Worm (Caenorhabditis elegans) whole organism, young adult: ENCODE results near the gene sqst-3.

Source experiments
- hmg-1.2 ChIP-seq: fragments of 200-800 bp; sonication (Bioruptor generic); IDR thresholded peaks from 2 replicates; pipeline ENCODE4 v1.3.6; 2022; ENCODE audit warnings: missing genetic modification reagents, missing genetic modification characterization, missing compliant biosample characterization
- pha-4 ChIP-seq: fragments of 150-350 bp; sonication (generic microtip); optimal IDR thresholded peaks from 2 replicates; lab custom pipeline; 2014; ENCODE audit warnings: missing biosample characterization, missing genetic modification reagents, missing genetic modification characterization
- snpc-3.4 ChIP-seq: sonication (generic microtip); optimal IDR thresholded peaks from 2 replicates; lab custom pipeline; 2017; ENCODE audit warnings: missing genetic modification characterization, mild to moderate bottlenecking, missing compliant biosample characterization, antibody characterized with exemption, moderate library complexity, missing genotype, missing genetic modification reagents
- snpc-4 ChIP-seq, 5 experiments: fragments of 150-350 bp in 1 of 5; sonication (generic microtip) in 4 of 5; optimal IDR thresholded peaks; 2 replicates each; lab custom pipeline; 2014 to 2018; ENCODE audit warnings: missing genetic modification characterization in 5 of 5, missing biosample characterization in 3 of 5, antibody characterized with exemption in 2 of 5, mild to moderate bottlenecking in 2 of 5, missing compliant biosample characterization in 2 of 5, missing genotype in 2 of 5, moderate library complexity in 2 of 5, missing genetic modification reagents in 1 of 5

DNA sequence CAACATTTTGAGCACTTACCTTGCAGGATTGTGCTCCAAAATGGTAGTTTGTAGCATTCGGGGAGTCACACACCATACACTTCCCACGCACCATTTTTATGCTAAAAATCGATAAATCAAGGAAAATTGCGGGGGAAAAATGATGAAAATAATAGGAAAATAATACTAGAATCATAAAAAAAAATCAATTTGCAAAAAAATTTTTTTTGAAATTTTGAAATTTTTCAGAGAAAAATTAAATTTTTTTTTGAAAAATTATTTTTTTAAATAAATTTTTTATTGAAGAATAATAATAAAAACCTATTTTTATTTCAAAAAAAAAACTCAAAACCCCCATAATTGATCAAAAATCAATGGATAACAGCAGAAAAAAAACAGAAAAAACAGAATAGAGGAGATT, 18.8 kb upstream of the sqst-3 start, which contains the start of gene nhr-79:
- TF ChIP-seq pha-4 (tag; lab: Kevin White, UChicago) (no peak), hmg-1.2 (GFP tag; lab: Robert Waterston, UW) (no peak), snpc-3.4 (tag; lab: Kevin White, UChicago) (no peak), snpc-4 (GFP tag; optimal IDR thresholded peaks at IDR 0.05; lab: Kevin White, UChicago) (no peak), snpc-4 (tag; optimal IDR thresholded peaks at IDR 0.05; lab: Kevin White, UChicago) (no peak)
